Worm (Caenorhabditis elegans): ENCODE data around the gene brc-2.

DNA sequence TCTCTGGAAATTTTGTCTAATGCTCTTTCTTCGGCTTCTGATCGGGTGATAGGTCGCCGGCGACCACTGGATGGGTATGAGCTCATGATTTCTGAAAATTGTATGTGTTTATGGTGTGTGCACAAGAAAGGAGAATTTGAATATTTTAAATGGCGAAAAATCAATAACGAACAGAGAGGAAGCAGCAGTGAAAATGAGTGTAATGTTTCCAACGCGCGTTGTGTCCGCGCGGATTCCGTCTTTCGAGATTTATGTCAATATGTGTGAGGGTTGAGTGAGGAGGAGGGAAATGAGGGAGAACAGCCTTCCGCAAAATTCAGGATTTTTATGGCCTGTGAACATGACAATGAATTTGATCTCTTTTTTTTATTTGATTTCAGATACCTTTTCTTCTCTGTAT, 25.8 kb upstream of the brc-2 start, which contains the start of gene flap-1:
- no peak for TF ChIP-seq flt-1 (GFP tag; IDR thresholded peaks at IDR 0.05)
- TF ChIP-seq med-1 (GFP tag; optimal IDR thresholded peaks at IDR 0.05; ENCODE audit: insufficient read depth), result no peak
- no peak for TF ChIP-seq ref-1 (GFP tag; conservative IDR thresholded peaks at IDR 0.05)
- TF ChIP-seq ztf-29 (GFP tag; IDR thresholded peaks at IDR 0.05), result no peak
- no peak for TF ChIP-seq cog-1 (tag; optimal IDR thresholded peaks at IDR 0.05)
- TF ChIP-seq tab-1 (GFP tag; IDR thresholded peaks at IDR 0.05), result no peak
- no peak for TF ChIP-seq ztf-23 (GFP tag; IDR thresholded peaks at IDR 0.05)
- no peak for TF ChIP-seq klf-2 (GFP tag; conservative IDR thresholded peaks at IDR 0.05)

Data from whole organism, midembryonic.